Worm (Caenorhabditis elegans) whole organism, L1 larva: ENCODE data around the gene spp-11.

Experiments used
- C04F5.9 ChIP-seq: sonication (generic microtip); optimal IDR thresholded peaks from 2 replicates; lab custom pipeline; 2016; ENCODE audit warnings: missing genetic modification characterization, missing compliant biosample characterization
- C16A3.4 ChIP-seq: fragments of 150-350 bp; optimal IDR thresholded peaks from 2 replicates; lab custom pipeline; 2014; ENCODE audit warnings: missing biosample characterization, missing genetic modification characterization
- aha-1 ChIP-seq: fragments of 150-350 bp; optimal IDR thresholded peaks from 2 replicates; lab custom pipeline; 2014; ENCODE audit warnings: missing biosample characterization, missing genetic modification characterization
- alr-1 ChIP-seq: fragments of 200-800 bp; sonication (Bioruptor generic); optimal IDR thresholded peaks from 2 replicates; lab custom pipeline; 2018; ENCODE audit warnings: borderline replicate concordance, mild to moderate bottlenecking, missing genetic modification characterization, missing compliant biosample characterization
- aly-2 ChIP-seq: fragments of 150-350 bp; optimal IDR thresholded peaks from 2 replicates; lab custom pipeline; 2014; ENCODE audit warnings: missing biosample characterization, missing genetic modification characterization
- ama-1 ChIP-seq: fragments of 150-350 bp; optimal IDR thresholded peaks from 2 replicates; lab custom pipeline; 2014
- ceh-8 ChIP-seq: fragments of 200-800 bp; sonication (Bioruptor generic); optimal IDR thresholded peaks from 2 replicates; lab custom pipeline; 2018; ENCODE audit warnings: mild to moderate bottlenecking, missing genetic modification characterization, moderate library complexity, missing compliant biosample characterization
- ceh-82 ChIP-seq, 3 experiments: fragments of 150-350 bp in 1 of 3; sonication (generic microtip) in 2 of 3; optimal IDR thresholded peaks; 2 replicates each; lab custom pipeline; 2014 to 2017; ENCODE audit warnings: missing biosample characterization in 3 of 3, missing genetic modification characterization in 3 of 3
- ces-1 ChIP-seq: fragments of 150-350 bp; optimal IDR thresholded peaks from 2 replicates; lab custom pipeline; 2014; ENCODE audit warnings: missing biosample characterization, missing genetic modification reagents, missing genetic modification characterization
- dpl-1 ChIP-seq, 3 experiments: fragments of 150-350 bp in 2 of 3; sonication (generic microtip) in 1 of 3; optimal IDR thresholded peaks; 2 replicates each; lab custom pipeline; 2014 to 2017; ENCODE audit warnings: missing biosample characterization in 3 of 3, missing genetic modification characterization in 3 of 3, missing genetic modification reagents in 3 of 3
- efl-1 ChIP-seq, 4 experiments: fragments of 150-350 bp; optimal IDR thresholded peaks in 3 of 4; peaks in 1 of 4; 1 replicate in 1 of 4; 2 replicates in 3 of 4; lab custom pipeline; 2014; ENCODE audit warnings: missing biosample characterization in 2 of 4, missing genetic modification characterization in 2 of 4, missing genetic modification reagents in 2 of 4
- efl-3 ChIP-seq: fragments of 200-800 bp; sonication (Bioruptor generic); optimal IDR thresholded peaks from 2 replicates; lab custom pipeline; 2018; ENCODE audit warnings: mild to moderate bottlenecking, missing genetic modification characterization, missing compliant biosample characterization
- egl-13 ChIP-seq: sonication (generic microtip); optimal IDR thresholded peaks from 2 replicates; lab custom pipeline; 2016; ENCODE audit warnings: missing genotype, missing genetic modification reagents, missing genetic modification characterization, missing compliant biosample characterization
- egl-27 ChIP-seq, 2 experiments: fragments of 150-350 bp in 1 of 2; sonication (generic microtip); optimal IDR thresholded peaks; 3 replicates each; lab custom pipeline; 2017 to 2018; ENCODE audit warnings: missing biosample characterization in 2 of 2, missing genetic modification characterization in 2 of 2, missing genetic modification reagents in 2 of 2
- ets-5 ChIP-seq: fragments of 200-800 bp; sonication (Bioruptor generic); IDR thresholded peaks from 2 replicates; pipeline ENCODE4 v1.3.6; 2022; ENCODE audit warnings: missing genetic modification characterization, missing compliant biosample characterization
- fkh-10 ChIP-seq: sonication (generic microtip); optimal IDR thresholded peaks from 2 replicates; lab custom pipeline; 2017; ENCODE audit warnings: missing biosample characterization, missing genetic modification reagents, missing genetic modification characterization
- fkh-8 ChIP-seq: sonication (generic microtip); optimal IDR thresholded peaks from 2 replicates; lab custom pipeline; 2016; ENCODE audit warnings: mild to moderate bottlenecking, missing genetic modification characterization, missing compliant biosample characterization
- fos-1 ChIP-seq: fragments of 150-350 bp; optimal IDR thresholded peaks from 2 replicates; lab custom pipeline; 2014; ENCODE audit warnings: missing biosample characterization, missing genetic modification characterization
- lin-13 ChIP-seq: fragments of 150-350 bp; optimal IDR thresholded peaks from 2 replicates; lab custom pipeline; 2014; ENCODE audit warnings: missing biosample characterization, missing genetic modification reagents, missing genetic modification characterization
- lin-15B ChIP-seq: fragments of 150-350 bp; sonication (generic microtip); optimal IDR thresholded peaks from 3 replicates; lab custom pipeline; 2014; ENCODE audit warnings: missing biosample characterization, missing genetic modification characterization
- lin-35 ChIP-seq, 2 experiments: fragments of 150-350 bp; optimal IDR thresholded peaks; 2 replicates each; lab custom pipeline; 2014; ENCODE audit warnings: missing biosample characterization in 2 of 2, missing genetic modification characterization in 2 of 2, missing genetic modification reagents in 2 of 2
- lin-39 ChIP-seq: fragments of 150-350 bp; optimal IDR thresholded peaks from 2 replicates; lab custom pipeline; 2014; ENCODE audit warnings: missing biosample characterization, missing genetic modification reagents, missing genetic modification characterization
- lir-3 ChIP-seq: sonication (generic microtip); optimal IDR thresholded peaks from 2 replicates; lab custom pipeline; 2016; ENCODE audit warnings: mild to moderate bottlenecking, missing genetic modification characterization, moderate library complexity, missing compliant biosample characterization; ENCODE audit not compliant: poor library complexity
- mdl-1 ChIP-seq, 2 experiments: fragments of 150-350 bp; optimal IDR thresholded peaks; 2 replicates each; lab custom pipeline; 2014 to 2017; ENCODE audit warnings: missing biosample characterization in 2 of 2, missing genetic modification characterization in 2 of 2, inconsistent platforms in 1 of 2
- mef-2 ChIP-seq: fragments of 150-350 bp; optimal IDR thresholded peaks from 2 replicates; lab custom pipeline; 2014; ENCODE audit warnings: missing biosample characterization, missing genetic modification characterization
- nhr-12 ChIP-seq: sonication (generic microtip); optimal IDR thresholded peaks from 2 replicates; lab custom pipeline; 2017; ENCODE audit warnings: missing biosample characterization, missing genetic modification characterization
- nhr-20 ChIP-seq: sonication (generic microtip); optimal IDR thresholded peaks from 2 replicates; lab custom pipeline; 2016; ENCODE audit warnings: mild to moderate bottlenecking, missing genetic modification characterization, missing compliant biosample characterization
- nhr-47 ChIP-seq: sonication (generic microtip); optimal IDR thresholded peaks from 2 replicates; lab custom pipeline; 2016; ENCODE audit warnings: mild to moderate bottlenecking, missing genetic modification characterization, moderate library complexity, missing compliant biosample characterization
- nhr-77 ChIP-seq: fragments of 150-350 bp; optimal IDR thresholded peaks from 2 replicates; lab custom pipeline; 2014; ENCODE audit warnings: missing biosample characterization, missing genetic modification characterization
- nhr-90 ChIP-seq: sonication (generic microtip); optimal IDR thresholded peaks from 2 replicates; lab custom pipeline; 2016; ENCODE audit warnings: mild to moderate bottlenecking, missing genetic modification characterization, missing compliant biosample characterization; ENCODE audit not compliant: poor library complexity
- pax-3 ChIP-seq: fragments of 200-800 bp; sonication (Bioruptor generic); optimal IDR thresholded peaks from 2 replicates; lab custom pipeline; 2018; ENCODE audit warnings: mild to moderate bottlenecking, missing genetic modification characterization, moderate library complexity, missing compliant biosample characterization
- pqm-1 ChIP-seq: sonication (generic microtip); optimal IDR thresholded peaks from 3 replicates; lab custom pipeline; 2017; ENCODE audit warnings: missing biosample characterization, missing genetic modification characterization
- rnt-1 ChIP-seq: sonication (generic microtip); optimal IDR thresholded peaks from 2 replicates; lab custom pipeline; 2016; ENCODE audit warnings: mild to moderate bottlenecking, missing genetic modification characterization, moderate library complexity, missing compliant biosample characterization
- skn-1 ChIP-seq: fragments of 150-350 bp; optimal IDR thresholded peaks from 2 replicates; lab custom pipeline; 2014; ENCODE audit warnings: missing biosample characterization, missing genetic modification characterization
- snpc-4 ChIP-seq: fragments of 150-350 bp; optimal IDR thresholded peaks from 2 replicates; lab custom pipeline; 2014; ENCODE audit warnings: missing biosample characterization, missing genetic modification characterization
- sox-4 ChIP-seq: sonication (generic microtip); optimal IDR thresholded peaks from 2 replicates; lab custom pipeline; 2016; ENCODE audit warnings: missing genetic modification characterization, missing compliant biosample characterization
- sptf-1 ChIP-seq: fragments of 150-350 bp; optimal IDR thresholded peaks from 2 replicates; lab custom pipeline; 2014; ENCODE audit warnings: missing biosample characterization, missing genetic modification characterization
- sup-37 ChIP-seq: fragments of 200-800 bp; sonication (Bioruptor generic); optimal IDR thresholded peaks from 2 replicates; lab custom pipeline; 2018; ENCODE audit warnings: mild to moderate bottlenecking, missing genetic modification characterization, missing compliant biosample characterization
- unc-130 ChIP-seq: fragments of 150-350 bp; optimal IDR thresholded peaks from 2 replicates; lab custom pipeline; 2017; ENCODE audit warnings: missing biosample characterization, missing genetic modification characterization, inconsistent platforms
- unc-30 ChIP-seq: sonication (generic microtip); optimal IDR thresholded peaks from 2 replicates; lab custom pipeline; 2017; ENCODE audit warnings: missing biosample characterization, missing genetic modification characterization
- unc-98 ChIP-seq: fragments of 200-800 bp; sonication (Bioruptor generic); IDR thresholded peaks from 2 replicates; pipeline ENCODE4 v1.3.6; 2022; ENCODE audit warnings: missing genetic modification characterization, missing compliant biosample characterization
- zip-4 ChIP-seq: fragments of 200-800 bp; sonication (Bioruptor generic); optimal IDR thresholded peaks from 2 replicates; lab custom pipeline; 2018; ENCODE audit warnings: mild to moderate bottlenecking, missing genetic modification characterization, moderate library complexity, missing compliant biosample characterization
- ztf-11 ChIP-seq, 2 experiments: sonication (generic microtip); optimal IDR thresholded peaks; 2 replicates each; lab custom pipeline; 2016 to 2017; ENCODE audit warnings: missing genetic modification characterization in 2 of 2, missing biosample characterization in 1 of 2, missing compliant biosample characterization in 1 of 2
- ztf-4 ChIP-seq: fragments of 150-350 bp; optimal IDR thresholded peaks from 2 replicates; lab custom pipeline; 2014; ENCODE audit warnings: missing biosample characterization, missing genetic modification characterization

The spp-11 gene

DNA sequence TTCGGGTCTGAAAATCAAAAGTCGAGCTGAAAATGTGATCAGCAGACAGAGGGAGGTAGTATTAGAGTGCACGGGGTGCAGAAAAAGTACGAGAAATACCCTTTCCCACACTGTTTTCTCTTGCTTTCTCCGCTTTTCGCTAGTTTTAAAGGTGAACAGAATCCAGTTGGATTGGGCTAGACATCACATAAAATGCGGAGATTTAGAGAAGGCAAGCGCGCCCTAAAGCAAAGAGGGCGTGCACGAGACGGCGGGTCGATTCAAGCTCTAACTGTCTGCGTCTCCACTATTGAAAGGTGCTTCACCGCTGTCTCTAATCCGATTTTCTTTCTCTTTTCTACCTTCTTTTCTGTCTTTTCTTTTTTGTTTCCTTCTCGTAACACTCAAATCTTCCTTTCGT, 37.1 kb downstream of the spp-11 start (continued):
- TF ChIP-seq ztf-11 (tag; optimal IDR thresholded peaks at IDR 0.05; lab: Kevin White, UChicago) (peak in 1 of 2 experiments; percentile 5), C16A3.4 (tag; lab: Kevin White, UChicago) (peak; percentile 81), fkh-10 (GFP tag; lab: Kevin White, UChicago) (peak; percentile 66), efl-1 (optimal IDR thresholded peaks at IDR 0.05; lab: Kevin White, UChicago) (peak; percentile 84 to 90), efl-1 (GFP tag; optimal IDR thresholded peaks at IDR 0.05 in 1 of 2; lab: Kevin White, UChicago) (peak; percentile 71 to 97), ces-1 (no peak), ztf-4 (tag; lab: Kevin White, UChicago) (peak; percentile 72), dpl-1 (GFP tag; optimal IDR thresholded peaks at IDR 0.05; lab: Kevin White, UChicago) (peak; percentile 67 to 79 (median 78)), nhr-47 (peak; percentile 88), unc-98 (GFP tag; lab: Robert Waterston, UW) (no peak), rnt-1 (tag; lab: Kevin White, UChicago) (peak; percentile 89), unc-130 (tag; lab: Kevin White, UChicago) (peak; percentile 84), lin-35 (GFP tag; optimal IDR thresholded peaks at IDR 0.05; lab: Kevin White, UChicago) (peak; percentile 85 to 87), pqm-1 (tag; lab: Kevin White, UChicago) (no peak), nhr-77 (peak; percentile 73), aha-1 (tag; lab: Kevin White, UChicago) (no peak), alr-1 (tag; lab: Kevin White, UChicago) (no peak), zip-4 (GFP tag; lab: Kevin White, UChicago) (no peak), ets-5 (GFP tag; lab: Robert Waterston, UW) (no peak), egl-27 (tag; optimal IDR thresholded peaks at IDR 0.05; lab: Kevin White, UChicago) (peak in 1 of 2 experiments; percentile 6), mdl-1 (tag; optimal IDR thresholded peaks at IDR 0.05; lab: Kevin White, UChicago) (peak; percentile 45 to 97), ceh-8 (GFP tag; lab: Kevin White, UChicago) (peak; percentile 29), ceh-82 (tag; optimal IDR thresholded peaks at IDR 0.05; lab: Kevin White, UChicago) (peak; percentile 70 to 94 (median 77)), fkh-8 (tag; lab: Kevin White, UChicago) (peak; percentile 88), aly-2 (peak; percentile 12), C04F5.9 (no peak), efl-3 (GFP tag; lab: Kevin White, UChicago) (no peak), skn-1 (peak; percentile 85), nhr-12 (tag; lab: Kevin White, UChicago) (no peak), snpc-4 (peak; percentile 50), unc-30 (tag; lab: Kevin White, UChicago) (no peak), mef-2 (no peak), sptf-1 (tag; lab: Kevin White, UChicago) (no peak), fos-1 (tag; lab: Kevin White, UChicago) (no peak), lin-13 (peak; percentile 80), pax-3 (tag; lab: Kevin White, UChicago) (no peak), lin-15B (tag; lab: Kevin White, UChicago) (peak; percentile 86), sox-4 (tag; lab: Kevin White, UChicago) (no peak), ama-1 (lab: Kevin White, UChicago) (no peak), egl-13 (tag; lab: Kevin White, UChicago) (peak; percentile 62), nhr-90 (tag; lab: Kevin White, UChicago) (peak; percentile 79), lir-3 (tag; lab: Kevin White, UChicago) (peak; percentile 47), lin-39 (no peak)
- TF ChIP-seq, all 84 proteins: peak for 50

DNA sequence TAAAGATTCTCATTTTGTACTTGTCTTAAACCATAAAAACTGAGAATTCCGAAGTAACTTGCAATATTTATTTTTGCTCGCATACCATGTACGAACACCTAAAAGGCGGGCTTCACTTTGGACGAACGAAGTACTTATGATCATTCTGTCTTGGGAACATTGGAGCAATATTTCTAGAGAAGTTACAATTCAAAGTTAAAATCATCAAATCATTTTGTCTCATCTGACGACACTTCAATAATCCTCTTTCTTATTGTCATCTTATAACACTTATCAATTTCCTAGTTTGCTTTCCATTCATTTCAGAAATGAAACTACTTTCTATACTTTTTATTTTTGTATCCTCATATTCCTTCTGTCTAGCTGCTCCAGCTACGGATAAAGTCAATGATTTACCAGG, 40.5 kb downstream of the spp-11 start, which contains the start of gene ctsa-4.1:
Gene ctsa-4.1, plus strand, starts transcription at position 301 of the 400 bp plus-strand sequence.
- TF ChIP-seq dpl-1 (GFP tag; optimal IDR thresholded peaks at IDR 0.05; lab: Kevin White, UChicago) (no peak), efl-1 (optimal IDR thresholded peaks at IDR 0.05; lab: Kevin White, UChicago) (no peak), efl-1 (GFP tag; optimal IDR thresholded peaks at IDR 0.05 in 1 of 2; lab: Kevin White, UChicago) (peak in 1 of 2 experiments; percentile 24), sup-37 (GFP tag; lab: Kevin White, UChicago) (no peak), nhr-20 (tag; lab: Kevin White, UChicago) (no peak), C16A3.4 (tag; lab: Kevin White, UChicago) (no peak)
